Worm (Caenorhabditis elegans): Measurements from ENCODE around the gene srh-148.

DNA sequence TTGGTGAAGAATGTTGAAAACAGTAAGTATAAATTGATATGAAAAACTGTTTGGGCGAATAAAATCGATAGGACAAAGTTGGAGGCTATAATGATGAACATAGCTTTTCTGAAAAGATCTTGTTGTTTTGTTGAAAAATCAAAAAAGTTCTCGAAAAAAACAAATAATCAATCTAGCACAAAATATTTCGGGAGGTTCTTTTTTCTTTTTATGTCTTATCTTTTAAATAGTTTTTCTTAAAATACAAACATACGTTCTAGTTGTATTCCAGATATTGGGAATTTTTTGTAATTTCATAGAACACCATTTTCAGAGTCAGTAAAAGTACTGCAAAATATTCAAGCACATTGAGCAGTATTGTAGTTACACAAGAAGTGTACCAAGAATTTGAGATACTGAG, 28.3 kb downstream of the srh-148 start, which contains the start of gene srbc-55:
- TF ChIP-seq snpc-4 (tag; optimal IDR thresholded peaks at IDR 0.05) (no peak), pqm-1 (tag; optimal IDR thresholded peaks at IDR 0.05) (no peak), elt-3 (tag; optimal IDR thresholded peaks at IDR 0.05) (no peak), unc-62 (GFP tag; optimal IDR thresholded peaks at IDR 0.05) (no peak)
